Fruit fly (Drosophila melanogaster) whole organism, adult: Measurements from ENCODE around the gene CG15322.
A peak's percentile ranks its signal among the peaks of the same experiment; 100 is the strongest.
"Not testable (repeated sequence)": the region's sequence is repeated elsewhere in the genome, so short reads cannot be mapped to it uniquely, and the experiment has no call there.

Experiments
- CG11617 ChIP-seq: fragments of 200-800 bp; sonication (Bioruptor generic); optimal IDR thresholded peaks from 2 replicates; lab custom pipeline; 2017; ENCODE audit warnings: mild to moderate bottlenecking, missing biosample characterization, missing genetic modification reagents, missing genetic modification characterization
- CG12768 ChIP-seq: fragments of 200-800 bp; sonication (Bioruptor generic); optimal IDR thresholded peaks from 2 replicates; lab custom pipeline; 2017; ENCODE audit warnings: missing biosample characterization, missing genetic modification characterization, mild to moderate bottlenecking, moderate library complexity, missing genetic modification reagents
- CG14711 ChIP-seq: fragments of 200-800 bp; sonication (Bioruptor generic); optimal IDR thresholded peaks from 2 replicates; lab custom pipeline; 2018; ENCODE audit warnings: missing biosample characterization, mild to moderate bottlenecking, missing genetic modification characterization, moderate library complexity
- CG1620 ChIP-seq: fragments of 200-800 bp; sonication (Bioruptor generic); optimal IDR thresholded peaks from 2 replicates; lab custom pipeline; 2016; ENCODE audit warnings: missing biosample characterization, missing genetic modification characterization
- CG33017 ChIP-seq: fragments of 200-800 bp; sonication (Bioruptor generic); optimal IDR thresholded peaks from 2 replicates; lab custom pipeline; 2018; ENCODE audit warnings: missing biosample characterization, mild to moderate bottlenecking, missing genetic modification characterization, moderate library complexity
- CG5204 ChIP-seq: fragments of 200-800 bp; sonication (Bioruptor generic); optimal IDR thresholded peaks from 2 replicates; lab custom pipeline; 2016; ENCODE audit warnings: missing biosample characterization, missing genetic modification characterization
- CG7045 ChIP-seq: fragments of 200-800 bp; sonication (Bioruptor generic); optimal IDR thresholded peaks from 2 replicates; lab custom pipeline; 2017; ENCODE audit warnings: missing biosample characterization, mild to moderate bottlenecking, missing genetic modification characterization
- CG7101 ChIP-seq: fragments of 200-800 bp; sonication (Bioruptor generic); optimal IDR thresholded peaks from 2 replicates; lab custom pipeline; 2018; ENCODE audit warnings: missing biosample characterization, mild to moderate bottlenecking, missing genetic modification characterization, moderate library complexity
- Clk ChIP-seq: fragments of 200-800 bp; sonication (Bioruptor generic); optimal IDR thresholded peaks from 2 replicates; lab custom pipeline; 2017; ENCODE audit warnings: missing biosample characterization, missing genetic modification characterization
- Crg-1 ChIP-seq: fragments of 200-800 bp; sonication (Bioruptor generic); optimal IDR thresholded peaks from 2 replicates; lab custom pipeline; 2016; ENCODE audit warnings: missing biosample characterization, missing genetic modification characterization
- Hr96 ChIP-seq: fragments of 200-800 bp; sonication (Bioruptor generic); optimal IDR thresholded peaks from 2 replicates; lab custom pipeline; 2016; ENCODE audit warnings: missing biosample characterization, missing genetic modification characterization
- Mnt ChIP-seq: fragments of 200-800 bp; sonication (Bioruptor generic); optimal IDR thresholded peaks from 2 replicates; lab custom pipeline; 2016; ENCODE audit warnings: missing biosample characterization, mild to moderate bottlenecking, missing genetic modification characterization
- bab1 ChIP-seq: fragments of 200-800 bp; sonication (Bioruptor generic); optimal IDR thresholded peaks from 3 replicates; lab custom pipeline; 2019; ENCODE audit warnings: missing biosample characterization, mild to moderate bottlenecking, missing genetic modification characterization, moderate library complexity
- cic ChIP-seq: fragments of 200-800 bp; sonication (Bioruptor generic); optimal IDR thresholded peaks from 2 replicates; lab custom pipeline; 2017; ENCODE audit warnings: missing biosample characterization, mild to moderate bottlenecking, missing genetic modification characterization, moderate library complexity
- cnc ChIP-seq, 2 experiments: fragments of >200 bp; optimal IDR thresholded peaks; 2 replicates each; lab custom pipeline; 2017
- kay ChIP-seq: fragments of 200-800 bp; sonication (Bioruptor generic); peaks from one replicate; lab custom pipeline; 2016; ENCODE audit warnings: missing biosample characterization, missing genetic modification characterization, borderline replicate concordance
- ovo ChIP-seq: fragments of 200-800 bp; sonication (Bioruptor generic); optimal IDR thresholded peaks from 2 replicates; lab custom pipeline; 2016; ENCODE audit warnings: missing biosample characterization, missing genetic modification characterization
- pad ChIP-seq: fragments of 200-800 bp; sonication (Bioruptor generic); optimal IDR thresholded peaks from 3 replicates; lab custom pipeline; 2017; ENCODE audit warnings: missing biosample characterization, missing genetic modification characterization, mild to moderate bottlenecking, moderate library complexity, missing genetic modification reagents
- tj ChIP-seq: fragments of 200-800 bp; sonication (Bioruptor generic); optimal IDR thresholded peaks from 3 replicates; lab custom pipeline; 2017; ENCODE audit warnings: missing biosample characterization, mild to moderate bottlenecking, missing genetic modification characterization, moderate library complexity
- toe ChIP-seq: fragments of 200-800 bp; sonication (Bioruptor generic); optimal IDR thresholded peaks from 2 replicates; lab custom pipeline; 2016; ENCODE audit warnings: missing biosample characterization, missing genetic modification characterization

Gene CG15322

DNA sequence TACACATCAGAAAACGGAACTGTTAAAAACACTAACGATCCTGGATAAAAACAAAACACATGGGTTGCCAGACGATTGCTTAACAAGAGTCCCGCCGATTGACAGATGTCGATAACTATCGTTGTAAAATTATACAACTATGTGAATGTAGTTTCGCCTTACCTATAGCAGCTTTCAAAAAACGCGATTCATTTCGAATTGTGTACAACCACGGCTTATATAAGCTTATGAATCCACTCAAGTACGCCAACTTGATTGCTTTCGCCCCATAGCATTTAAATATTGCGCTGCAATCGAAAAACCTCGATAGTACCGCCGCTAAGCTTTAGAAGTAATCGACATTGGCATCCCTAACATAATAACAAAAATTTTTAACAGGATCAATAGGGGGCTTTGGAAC lies 36.5 kb downstream of the CG15322 start, which contains the start of the genes CG9581 and CG9578:
TSS of gene CG9581 (minus strand) at position 84 of the 400 bp plus-strand sequence.
TSS of gene CG9578 (plus strand) at position 325 of the 400 bp plus-strand sequence.
- no peak for TF ChIP-seq CG7045 (GFP tag; lab: Kevin White, UChicago)
- TF ChIP-seq Clk (GFP tag; lab: Kevin White, UChicago), result no peak
- TF ChIP-seq CG5204 (GFP tag; lab: Kevin White, UChicago), result peak; percentile 24
- TF ChIP-seq bab1 (GFP tag; lab: Kevin White, UChicago), result peak; percentile 63
- peak; percentile 57 for TF ChIP-seq Hr96
- no peak for TF ChIP-seq kay
- peak; percentile 25 for TF ChIP-seq CG7101 (tag; lab: Kevin White, UChicago)
- peak; percentile 25 for TF ChIP-seq CG12768 (GFP tag; lab: Kevin White, UChicago)
- TF ChIP-seq ovo (GFP tag; lab: Kevin White, UChicago), result peak; percentile 22
- TF ChIP-seq cic, result no peak
- no peak for TF ChIP-seq tj (GFP tag; lab: Kevin White, UChicago)
- TF ChIP-seq toe, result peak; percentile 76
- no peak for TF ChIP-seq CG33017
- peak; percentile 60 for TF ChIP-seq CG1620 (GFP tag; lab: Kevin White, UChicago)
- TF ChIP-seq CG14711 (tag; lab: Kevin White, UChicago), result peak; percentile 36
- TF ChIP-seq cnc (optimal IDR thresholded peaks at IDR 0.05; lab: Kevin White, UChicago), result no peak
- peak; percentile 35 for TF ChIP-seq CG11617 (GFP tag; lab: Kevin White, UChicago)
- TF ChIP-seq pad (GFP tag; lab: Kevin White, UChicago), result no peak
- peak; percentile 63 for TF ChIP-seq Mnt (GFP tag; lab: Kevin White, UChicago)
- TF ChIP-seq Crg-1 (GFP tag; lab: Kevin White, UChicago), result peak; percentile 74

dm6 chrX:20173464-20173995 lies 40.2 kb downstream of the CG15322 start, which contains the start of gene AnxB10:
Gene AnxB10 (minus strand): TSS chrX:20173514.
- peak; percentile 96 for TF ChIP-seq bab1 (GFP tag; lab: Kevin White, UChicago)
- peak; percentile 95 for TF ChIP-seq Hr96
- peak; percentile 87 for TF ChIP-seq CG14711 (tag; lab: Kevin White, UChicago)
- TF ChIP-seq cnc (optimal IDR thresholded peaks at IDR 0.05; lab: Kevin White, UChicago), result no peak
- TF ChIP-seq pad (GFP tag; lab: Kevin White, UChicago), result peak; percentile 86
- TF ChIP-seq cic, result peak; percentile 64
- TF ChIP-seq CG7045 (GFP tag; lab: Kevin White, UChicago), result peak; percentile 93
- TF ChIP-seq Clk (GFP tag; lab: Kevin White, UChicago), result peak; percentile 64
- peak; percentile 92 for TF ChIP-seq CG5204 (GFP tag; lab: Kevin White, UChicago)
- peak; percentile 89 for TF ChIP-seq CG12768 (GFP tag; lab: Kevin White, UChicago)
- peak; percentile 89 for TF ChIP-seq kay
- peak; percentile 96 for TF ChIP-seq CG11617 (GFP tag; lab: Kevin White, UChicago)
- TF ChIP-seq Crg-1 (GFP tag; lab: Kevin White, UChicago), result peak; percentile 92
- peak; percentile 72 for TF ChIP-seq Mnt (GFP tag; lab: Kevin White, UChicago)
- peak; percentile 85 for TF ChIP-seq CG33017
- peak; percentile 79 for TF ChIP-seq tj (GFP tag; lab: Kevin White, UChicago)
- TF ChIP-seq ovo (GFP tag; lab: Kevin White, UChicago), result peak; percentile 90
- peak; percentile 90 for TF ChIP-seq CG1620 (GFP tag; lab: Kevin White, UChicago)
- peak; percentile 91 for TF ChIP-seq CG7101 (tag; lab: Kevin White, UChicago)
- TF ChIP-seq toe, result peak; percentile 89

DNA sequence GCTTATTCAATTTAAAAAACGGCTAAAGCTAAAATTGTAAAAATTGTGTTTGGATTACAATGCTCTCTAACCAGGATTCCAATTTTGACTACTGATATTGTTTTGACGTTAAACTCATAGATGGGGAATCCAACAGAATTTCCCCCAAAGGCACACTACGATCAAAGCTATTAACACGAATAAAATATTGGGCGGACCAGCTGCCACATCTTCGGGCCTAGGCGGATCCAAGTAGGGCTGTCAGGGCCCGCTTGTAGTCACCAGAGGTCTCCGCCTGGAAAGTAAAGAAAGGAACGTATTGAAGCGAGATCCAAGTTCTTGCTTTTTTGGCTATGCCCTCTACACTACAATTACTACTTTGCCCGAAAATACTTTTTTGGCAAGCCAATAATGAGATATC lies 45.2 kb downstream of the CG15322 start, which contains the start of gene Sdic1:
TSS of gene Sdic1 (minus strand) at position 101 of the 400 bp plus-strand sequence.
- not testable (repeated sequence) for TF ChIP-seq ovo (GFP tag; lab: Kevin White, UChicago); CG7101 (tag; lab: Kevin White, UChicago); bab1 (GFP tag; lab: Kevin White, UChicago)

DNA sequence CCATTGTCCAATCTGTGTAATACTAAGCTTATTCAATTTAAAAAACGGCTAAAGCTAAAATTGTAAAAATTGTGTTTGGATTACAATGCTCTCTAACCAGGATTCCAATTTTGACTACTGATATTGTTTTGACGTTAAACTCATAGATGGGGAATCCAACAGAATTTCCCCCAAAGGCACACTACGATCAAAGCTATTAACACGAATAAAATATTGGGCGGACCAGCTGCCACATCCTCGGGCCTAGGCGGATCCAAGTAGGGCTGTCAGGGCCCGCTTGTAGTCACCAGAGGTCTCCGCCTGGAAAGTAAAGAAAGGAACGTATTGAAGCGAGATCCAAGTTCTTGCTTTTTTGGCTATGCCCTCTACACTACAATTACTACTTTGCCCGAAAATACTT lies 53.0 kb downstream of the CG15322 start, which contains the start of gene Sdic2:
TSS of gene Sdic2 (minus strand) at position 101 of the 400 bp plus-strand sequence.
- TF ChIP-seq CG33017; tj (GFP tag; lab: Kevin White, UChicago); Crg-1 (GFP tag; lab: Kevin White, UChicago): not testable (repeated sequence)
